Worm (Caenorhabditis elegans) whole organism, mixed stage, embryonic: Measurements from ENCODE around the gene R06B9.5.

Experiments
- bed-3 ChIP-seq: fragments of 200-800 bp; sonication (Bioruptor generic); optimal IDR thresholded peaks from 3 replicates; lab custom pipeline; 2018; ENCODE audit warnings: mild to moderate bottlenecking, missing genetic modification characterization, moderate library complexity, missing compliant biosample characterization
- ceh-43 ChIP-seq: fragments of 200-800 bp; sonication (Bioruptor generic); optimal IDR thresholded peaks from 2 replicates; lab custom pipeline; 2018; ENCODE audit warnings: mild to moderate bottlenecking, missing genetic modification characterization, moderate library complexity, missing compliant biosample characterization
- elt-3 ChIP-seq: fragments of 150-350 bp; optimal IDR thresholded peaks from 2 replicates; lab custom pipeline; 2014; ENCODE audit warnings: missing biosample characterization, missing genetic modification characterization
- lsy-2 ChIP-seq: fragments of 150-350 bp; optimal IDR thresholded peaks from 2 replicates; lab custom pipeline; 2014; ENCODE audit warnings: missing biosample characterization, missing genetic modification characterization
- nhr-237 ChIP-seq: fragments of 150-350 bp; optimal IDR thresholded peaks from 2 replicates; lab custom pipeline; 2014; ENCODE audit warnings: missing biosample characterization, missing genetic modification characterization
- nhr-28 ChIP-seq: fragments of 150-350 bp; optimal IDR thresholded peaks from 2 replicates; lab custom pipeline; 2014; ENCODE audit warnings: missing biosample characterization, missing genetic modification characterization
- pha-4 ChIP-seq: fragments of 150-350 bp; optimal IDR thresholded peaks from 2 replicates; lab custom pipeline; 2018; ENCODE audit warnings: missing biosample characterization, missing genetic modification reagents, missing genetic modification characterization
- snpc-4 ChIP-seq: fragments of 150-350 bp; optimal IDR thresholded peaks from 2 replicates; lab custom pipeline; 2014; ENCODE audit warnings: missing biosample characterization, missing genetic modification characterization
- tbx-8 ChIP-seq: fragments of 200-800 bp; sonication (Bioruptor generic); optimal IDR thresholded peaks from 2 replicates; lab custom pipeline; 2018; ENCODE audit warnings: mild to moderate bottlenecking, missing genetic modification characterization, moderate library complexity, missing compliant biosample characterization
- unc-120 ChIP-seq: sonication (generic microtip); optimal IDR thresholded peaks from 2 replicates; lab custom pipeline; 2017; ENCODE audit warnings: missing genetic modification characterization, missing compliant biosample characterization; ENCODE audit not compliant: poor library complexity, severe bottlenecking

- no peak for TF ChIP-seq elt-3 (tag; lab: Kevin White, UChicago)
- no peak for TF ChIP-seq nhr-28 (tag; lab: Kevin White, UChicago)
- TF ChIP-seq bed-3 = no peak
- no peak for TF ChIP-seq snpc-4 (tag; lab: Kevin White, UChicago)
- TF ChIP-seq unc-120 (tag; lab: Kevin White, UChicago) = no peak
- no peak for TF ChIP-seq nhr-237
- no peak for TF ChIP-seq lsy-2
- TF ChIP-seq tbx-8 (GFP tag; lab: Kevin White, UChicago) = no peak
- TF ChIP-seq pha-4 = no peak
- no peak for TF ChIP-seq ceh-43 (GFP tag; lab: Kevin White, UChicago)
Measured at ce11 chrII:13694712-13695111, 41.4 kb upstream of the R06B9.5 start, which contains the start of gene rpoa-1.
